Fruit fly (Drosophila melanogaster) Kc167 (cell line): Measurements from ENCODE around the gene Cyp303a1.

Experiments
- Myc ChIP-seq: fragments of >200 bp; optimal IDR thresholded peaks from 2 replicates; lab custom pipeline; 2017; ENCODE audit warnings: missing external identifiers
- h ChIP-seq: fragments of >200 bp; optimal IDR thresholded peaks from 3 replicates; lab custom pipeline; 2018; ENCODE audit warnings: missing external identifiers
- ttk ChIP-seq: sonication (Bioruptor generic); optimal IDR thresholded peaks from 2 replicates; lab custom pipeline; 2017; ENCODE audit warnings: missing external identifiers

dm6 chr2L:16257227-16258071 is 36.5 kb upstream of the Cyp303a1 start, which contains the start of the genes PRL-1 and EndoGI:
- TF ChIP-seq Myc (no peak), h (lab: Kevin White, UChicago) (no peak), ttk (lab: Kevin White, UChicago) (no peak)
